Worm (Caenorhabditis elegans) whole organism, L4 larva: ENCODE data around the gene col-44.

Experiments used
- D1046.2 ChIP-seq: fragments of 200-800 bp; sonication (Bioruptor generic); IDR thresholded peaks from 2 replicates; pipeline ENCODE4 v1.3.6; 2022; ENCODE audit warnings: missing genetic modification characterization, missing compliant biosample characterization
- F26F4.8 ChIP-seq: fragments of 200-800 bp; sonication (Bioruptor generic); conservative IDR thresholded peaks from 2 replicates; pipeline ENCODE4 v1.3.6; 2022; ENCODE audit warnings: missing genetic modification characterization, missing compliant biosample characterization
- F37D6.2 ChIP-seq: sonication (generic microtip); optimal IDR thresholded peaks from 2 replicates; lab custom pipeline; 2016; ENCODE audit warnings: mild to moderate bottlenecking, missing genetic modification characterization, missing compliant biosample characterization
- F49E8.2 ChIP-seq: sonication (generic microtip); optimal IDR thresholded peaks from 2 replicates; lab custom pipeline; 2016; ENCODE audit warnings: missing compliant biosample characterization, mild to moderate bottlenecking, missing genetic modification characterization, borderline replicate concordance
- T20F7.1 ChIP-seq: fragments of 200-800 bp; sonication (Bioruptor generic); optimal IDR thresholded peaks from 2 replicates; lab custom pipeline; 2018; ENCODE audit warnings: mild to moderate bottlenecking, missing genetic modification characterization, missing compliant biosample characterization
- Y48G9A.11 ChIP-seq: fragments of 200-800 bp; sonication (Bioruptor generic); IDR thresholded peaks from 2 replicates; pipeline ENCODE4 v1.3.6; 2022; ENCODE audit warnings: missing genetic modification reagents, missing genetic modification characterization, missing compliant biosample characterization
- Y5F2A.4 ChIP-seq: fragments of 200-800 bp; sonication (Bioruptor generic); optimal IDR thresholded peaks from 2 replicates; lab custom pipeline; 2018; ENCODE audit warnings: mild to moderate bottlenecking, missing genetic modification characterization, missing compliant biosample characterization
- ZK546.5 ChIP-seq, 2 experiments: sonication (generic microtip); optimal IDR thresholded peaks; 2 replicates each; lab custom pipeline; 2017; ENCODE audit warnings: missing biosample characterization in 2 of 2, missing genetic modification characterization in 2 of 2
- aha-1 ChIP-seq: fragments of 150-350 bp; peaks from one replicate; lab custom pipeline; 2014; ENCODE audit warnings: missing biosample characterization, missing genetic modification characterization
- attf-4 ChIP-seq: sonication (generic microtip); optimal IDR thresholded peaks from 3 replicates; lab custom pipeline; 2017; ENCODE audit warnings: missing biosample characterization, missing genetic modification characterization
- ceh-44 ChIP-seq: fragments of 200-800 bp; sonication (Bioruptor generic); IDR thresholded peaks from 2 replicates; pipeline ENCODE4 v1.3.6; 2022; ENCODE audit warnings: missing genetic modification reagents, missing genetic modification characterization, missing compliant biosample characterization
- ces-1 ChIP-seq: fragments of 150-350 bp; sonication (generic microtip); optimal IDR thresholded peaks from 4 replicates; lab custom pipeline; 2014; ENCODE audit warnings: missing biosample characterization, missing genetic modification reagents, missing genetic modification characterization
- daf-19 ChIP-seq: fragments of 200-800 bp; sonication (Bioruptor generic); conservative IDR thresholded peaks from 2 replicates; pipeline ENCODE4 v1.3.6; 2022; ENCODE audit warnings: missing genetic modification characterization, missing compliant biosample characterization
- fkh-10 ChIP-seq: fragments of 150-350 bp; optimal IDR thresholded peaks from 2 replicates; lab custom pipeline; 2014; ENCODE audit warnings: missing biosample characterization, missing genetic modification reagents, missing genetic modification characterization
- hlh-11 ChIP-seq: fragments of 200-800 bp; sonication (Bioruptor generic); optimal IDR thresholded peaks from 2 replicates; lab custom pipeline; 2018; ENCODE audit warnings: mild to moderate bottlenecking, missing genetic modification characterization, missing compliant biosample characterization
- hlh-30 ChIP-seq: sonication (generic microtip); optimal IDR thresholded peaks from 2 replicates; lab custom pipeline; 2017; ENCODE audit warnings: antibody characterized with exemption, mild to moderate bottlenecking, missing genetic modification characterization, missing compliant biosample characterization; ENCODE audit not compliant: insufficient read depth
- hmg-1.1 ChIP-seq: fragments of 200-800 bp; sonication (Bioruptor generic); IDR thresholded peaks from 2 replicates; pipeline ENCODE4 v1.3.6; 2022; ENCODE audit warnings: missing genetic modification reagents, missing genetic modification characterization, missing compliant biosample characterization
- lin-15B ChIP-seq: fragments of 150-350 bp; sonication (generic microtip); optimal IDR thresholded peaks from 3 replicates; lab custom pipeline; 2014; ENCODE audit warnings: missing biosample characterization, missing genetic modification characterization
- lsy-2 ChIP-seq, 2 experiments: fragments of 150-350 bp in 1 of 2; sonication (generic microtip) in 1 of 2; optimal IDR thresholded peaks; 2 replicates each; lab custom pipeline; 2014 to 2017; ENCODE audit warnings: missing biosample characterization in 2 of 2, missing genetic modification characterization in 2 of 2
- madf-5 ChIP-seq, 2 experiments: fragments of 200-800 bp; sonication (Bioruptor generic); IDR thresholded peaks; 2 replicates each; pipeline ENCODE4 v1.3.6; 2022; ENCODE audit warnings: missing compliant biosample characterization in 2 of 2, missing genetic modification characterization in 2 of 2
- madf-9 ChIP-seq: fragments of 200-800 bp; sonication (Bioruptor generic); conservative IDR thresholded peaks from 2 replicates; pipeline ENCODE4 v1.3.6; 2022; ENCODE audit warnings: missing genetic modification reagents, missing genetic modification characterization, missing compliant biosample characterization
- mdt-29 ChIP-seq: fragments of 200-800 bp; sonication (Bioruptor generic); IDR thresholded peaks from 2 replicates; pipeline ENCODE4 v1.3.6; 2022; ENCODE audit warnings: missing genetic modification reagents, missing genetic modification characterization, missing compliant biosample characterization
- nhr-10 ChIP-seq: fragments of 150-350 bp; optimal IDR thresholded peaks from 2 replicates; lab custom pipeline; 2014; ENCODE audit warnings: missing biosample characterization, missing genetic modification characterization
- nhr-11 ChIP-seq: fragments of 150-350 bp; optimal IDR thresholded peaks from 2 replicates; lab custom pipeline; 2014; ENCODE audit warnings: missing biosample characterization, missing genetic modification characterization
- nhr-237 ChIP-seq: sonication (generic microtip); optimal IDR thresholded peaks from 2 replicates; lab custom pipeline; 2017; ENCODE audit warnings: missing biosample characterization, missing genetic modification characterization
- nhr-48 ChIP-seq: sonication (generic microtip); optimal IDR thresholded peaks from 2 replicates; lab custom pipeline; 2016; ENCODE audit warnings: mild to moderate bottlenecking, missing genetic modification characterization, missing compliant biosample characterization
- nhr-77 ChIP-seq: fragments of 150-350 bp; optimal IDR thresholded peaks from 2 replicates; lab custom pipeline; 2014; ENCODE audit warnings: missing biosample characterization, missing genetic modification characterization
- rbr-2 ChIP-seq: sonication (generic microtip); optimal IDR thresholded peaks from 2 replicates; lab custom pipeline; 2016; ENCODE audit warnings: missing genotype, missing genetic modification characterization, missing compliant biosample characterization
- saeg-2 ChIP-seq: fragments of 200-800 bp; sonication (Bioruptor generic); IDR thresholded peaks from 2 replicates; pipeline ENCODE4 v1.3.6; 2022; ENCODE audit warnings: missing genetic modification reagents, missing genetic modification characterization, missing compliant biosample characterization
- sdz-12 ChIP-seq: fragments of 200-800 bp; sonication (Bioruptor generic); optimal IDR thresholded peaks from 2 replicates; lab custom pipeline; 2018; ENCODE audit warnings: mild to moderate bottlenecking, missing genetic modification characterization, missing compliant biosample characterization
- spr-3 ChIP-seq: fragments of 200-800 bp; sonication (Bioruptor generic); optimal IDR thresholded peaks from 2 replicates; lab custom pipeline; 2018; ENCODE audit warnings: mild to moderate bottlenecking, missing genetic modification characterization, missing compliant biosample characterization
- tra-1 ChIP-seq: fragments of 200-800 bp; sonication (Bioruptor generic); IDR thresholded peaks from 2 replicates; pipeline ENCODE4 v1.3.6; 2022; ENCODE audit warnings: missing genetic modification reagents, missing genetic modification characterization, missing compliant biosample characterization
- zfp-2 ChIP-seq: sonication (generic microtip); optimal IDR thresholded peaks from 2 replicates; lab custom pipeline; 2016; ENCODE audit warnings: mild to moderate bottlenecking, missing genetic modification characterization, missing compliant biosample characterization
- zip-2 ChIP-seq: fragments of 150-350 bp; optimal IDR thresholded peaks from 2 replicates; lab custom pipeline; 2014; ENCODE audit warnings: missing biosample characterization, missing genetic modification characterization

The col-44 gene

ce11 chrX:13631122-13631672, 39.9 kb downstream of the col-44 start, which contains the start of gene nlg-1:
nlg-1 (minus strand) TSS chrX:13631172.
- TF ChIP-seq fkh-10 (peak; percentile 66), Y5F2A.4 (GFP tag; lab: Kevin White, UChicago) (no peak)

ce11 chrX:13632245-13632644, 41.0 kb downstream of the col-44 start:
- TF ChIP-seq F49E8.2 (tag; lab: Kevin White, UChicago) (no peak), hlh-11 (tag; lab: Kevin White, UChicago) (no peak), mdt-29 (no peak), aha-1 (tag; lab: Kevin White, UChicago) (peak; percentile 14), saeg-2 (GFP tag; lab: Robert Waterston, UW) (no peak), Y48G9A.11 (no peak), nhr-237 (tag; lab: Kevin White, UChicago) (no peak), hmg-1.1 (peak; percentile 27; the same call in 1 of the 2 replicates)
- TF ChIP-seq, all 104 proteins: peak for 2

- no peak for TF ChIP-seq sdz-12 (GFP tag; lab: Kevin White, UChicago)
- no peak for TF ChIP-seq tra-1 (GFP tag; lab: Robert Waterston, UW)
- no peak for TF ChIP-seq hlh-30 (tag; lab: Kevin White, UChicago)
- no peak for TF ChIP-seq rbr-2 (tag; lab: Kevin White, UChicago)
- TF ChIP-seq madf-9: no peak
- TF ChIP-seq madf-5 (GFP tag; IDR thresholded peaks at IDR 0.05; lab: Robert Waterston, UW): no peak
Measured at ce11 chrX:13633032-13633431, 41.8 kb downstream of the col-44 start.

- TF ChIP-seq fkh-10: peak; percentile 42
- TF ChIP-seq zip-2 (tag; lab: Kevin White, UChicago): no peak
- TF ChIP-seq T20F7.1: no peak
- no peak for TF ChIP-seq saeg-2 (GFP tag; lab: Robert Waterston, UW)
- peak; percentile 32 for TF ChIP-seq ces-1 (GFP tag; lab: Kevin White, UChicago)
- peak; percentile 18 for TF ChIP-seq nhr-11 (tag; lab: Kevin White, UChicago)
- no peak for TF ChIP-seq tra-1 (GFP tag; lab: Robert Waterston, UW)
- TF ChIP-seq ceh-44: no peak
- TF ChIP-seq madf-9: no peak
- TF ChIP-seq zfp-2 (tag; lab: Kevin White, UChicago): no peak
- no peak for TF ChIP-seq spr-3 (GFP tag; lab: Kevin White, UChicago)
- no peak for TF ChIP-seq nhr-48 (tag; lab: Kevin White, UChicago)
- no peak for TF ChIP-seq ZK546.5 (tag; optimal IDR thresholded peaks at IDR 0.05; lab: Kevin White, UChicago)
- no peak for TF ChIP-seq nhr-10 (tag; lab: Kevin White, UChicago)
- no peak for TF ChIP-seq rbr-2 (tag; lab: Kevin White, UChicago)
- TF ChIP-seq lin-15B (tag; lab: Kevin White, UChicago): no peak
- no peak for TF ChIP-seq F37D6.2 (tag; lab: Kevin White, UChicago)
- no peak for TF ChIP-seq attf-4
- TF ChIP-seq D1046.2 (GFP tag; lab: Robert Waterston, UW): no peak
- no peak for TF ChIP-seq daf-19
- no peak for TF ChIP-seq nhr-77 (tag; lab: Kevin White, UChicago)
- no peak for TF ChIP-seq F26F4.8 (GFP tag; lab: Robert Waterston, UW)
- no peak for TF ChIP-seq Y5F2A.4 (GFP tag; lab: Kevin White, UChicago)
- TF ChIP-seq lsy-2 (tag; optimal IDR thresholded peaks at IDR 0.05; lab: Kevin White, UChicago): no peak
Measured at ce11 chrX:13633876-13634479, 42.7 kb downstream of the col-44 start.
